Fruit fly (Drosophila melanogaster): ENCODE measurements around the gene alphaSnap.

dm6 chr3L:20281254-20281653 lies 32.2 kb upstream of the alphaSnap start:
- TF ChIP-seq Dif (GFP tag; optimal IDR thresholded peaks at IDR 0.05; ENCODE audit: partially characterized antibody): no peak
- no peak for TF ChIP-seq br (GFP tag; optimal IDR thresholded peaks at IDR 0.05)
- TF ChIP-seq psq (GFP tag; optimal IDR thresholded peaks at IDR 0.05): no peak
- no peak for TF ChIP-seq HLH106 (tag; optimal IDR thresholded peaks at IDR 0.05)
- TF ChIP-seq Vsx2 (GFP tag; optimal IDR thresholded peaks at IDR 0.05; ENCODE audit: partially characterized antibody): no peak
- TF ChIP-seq rgr (GFP tag; optimal IDR thresholded peaks at IDR 0.05): no peak
- TF ChIP-seq Hr78 (GFP tag; optimal IDR thresholded peaks at IDR 0.05): no peak
- TF ChIP-seq Hnf4 (GFP tag; optimal IDR thresholded peaks at IDR 0.05): no peak
- no peak for TF ChIP-seq N (GFP tag; optimal IDR thresholded peaks at IDR 0.05)
- no peak for TF ChIP-seq sage (GFP tag; optimal IDR thresholded peaks at IDR 0.05)
- TF ChIP-seq h (GFP tag; optimal IDR thresholded peaks at IDR 0.05): no peak
- no peak for TF ChIP-seq pan (optimal IDR thresholded peaks at IDR 0.05)
- no peak for TF ChIP-seq jim (GFP tag; optimal IDR thresholded peaks at IDR 0.05)
